Fruit fly (Drosophila melanogaster) whole organism, adult: ENCODE data around the gene CG13314.

Experiments used
- CG12768 ChIP-seq: fragments of 200-800 bp; sonication (Bioruptor generic); optimal IDR thresholded peaks from 2 replicates; lab custom pipeline; 2017; ENCODE audit warnings: missing biosample characterization, missing genetic modification characterization, mild to moderate bottlenecking, moderate library complexity, missing genetic modification reagents
- CG14711 ChIP-seq: fragments of 200-800 bp; sonication (Bioruptor generic); optimal IDR thresholded peaks from 2 replicates; lab custom pipeline; 2018; ENCODE audit warnings: missing biosample characterization, mild to moderate bottlenecking, missing genetic modification characterization, moderate library complexity
- Hr96 ChIP-seq: fragments of 200-800 bp; sonication (Bioruptor generic); optimal IDR thresholded peaks from 2 replicates; lab custom pipeline; 2016; ENCODE audit warnings: missing biosample characterization, missing genetic modification characterization
- toe ChIP-seq: fragments of 200-800 bp; sonication (Bioruptor generic); optimal IDR thresholded peaks from 2 replicates; lab custom pipeline; 2016; ENCODE audit warnings: missing biosample characterization, missing genetic modification characterization

dm6 chr3L:8974478-8975477 lies 6.8 kb upstream of the CG13314 start, which contains the start of the genes pix and Srp68:
- peak; percentile 73 for TF ChIP-seq CG14711 (tag; lab: Kevin White, UChicago)
- TF ChIP-seq Hr96 (GFP tag; lab: Kevin White, UChicago) = no peak
- TF ChIP-seq CG12768 = peak; percentile 78
- no peak for TF ChIP-seq toe
